Worm (Caenorhabditis elegans): ENCODE data around the gene Y39A1A.22.

- TF ChIP-seq nhr-11 (tag; optimal IDR thresholded peaks at IDR 0.05) (no peak), zag-1 (tag; optimal IDR thresholded peaks at IDR 0.05) (peak; percentile 11), nhr-237 (tag; optimal IDR thresholded peaks at IDR 0.05) (no peak), ztf-1 (GFP tag; conservative IDR thresholded peaks at IDR 0.05) (no peak), ztf-4 (tag; optimal IDR thresholded peaks at IDR 0.05) (peak; percentile 76), mbf-1 (tag; optimal IDR thresholded peaks at IDR 0.05) (no peak), aly-2 (tag; optimal IDR thresholded peaks at IDR 0.05) (no peak), ama-1 (optimal IDR thresholded peaks at IDR 0.05) (no peak), skn-1 (tag; optimal IDR thresholded peaks at IDR 0.05) (no peak), egl-27 (tag; optimal IDR thresholded peaks at IDR 0.05) (peak; percentile 62)
These were observed 10.7 kb upstream of the Y39A1A.22 start for ce11 chrIII:10717479-10717878.
